Worm (Caenorhabditis elegans): ENCODE data around the gene attf-4.
A peak's percentile ranks its signal among the peaks of the same experiment; 100 is the strongest.

The attf-4 gene

DNA sequence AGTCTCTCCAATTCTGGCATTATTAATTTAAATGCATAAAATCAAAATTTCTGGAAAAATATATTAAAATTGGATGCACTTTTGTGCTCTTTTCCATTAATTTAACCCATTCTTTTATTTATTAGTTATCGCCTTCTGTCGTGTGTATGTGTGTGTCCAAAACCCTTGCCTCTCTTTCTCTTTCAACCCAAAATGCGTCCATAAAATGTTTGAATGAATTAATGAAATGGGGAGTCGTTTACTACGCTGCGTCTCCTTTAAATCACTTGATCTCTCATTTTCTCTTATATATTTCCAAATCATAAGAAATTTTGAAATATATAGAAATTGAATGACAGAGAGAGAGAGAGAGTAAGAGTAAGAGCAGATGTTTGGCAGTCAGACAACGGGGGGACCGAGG lies 2.4 kb upstream of the attf-4 start:
- TF ChIP-seq flt-1 (GFP tag; IDR thresholded peaks at IDR 0.05) (no peak), ztf-23 (GFP tag; IDR thresholded peaks at IDR 0.05) (no peak), klf-2 (GFP tag; conservative IDR thresholded peaks at IDR 0.05) (no peak), T22C8.4 (GFP tag; IDR thresholded peaks at IDR 0.05) (no peak), tab-1 (GFP tag; IDR thresholded peaks at IDR 0.05) (no peak), ztf-29 (GFP tag; IDR thresholded peaks at IDR 0.05) (no peak), ref-1 (GFP tag; conservative IDR thresholded peaks at IDR 0.05) (no peak), med-1 (GFP tag; optimal IDR thresholded peaks at IDR 0.05; ENCODE audit: insufficient read depth) (no peak), cog-1 (tag; optimal IDR thresholded peaks at IDR 0.05) (no peak)

DNA sequence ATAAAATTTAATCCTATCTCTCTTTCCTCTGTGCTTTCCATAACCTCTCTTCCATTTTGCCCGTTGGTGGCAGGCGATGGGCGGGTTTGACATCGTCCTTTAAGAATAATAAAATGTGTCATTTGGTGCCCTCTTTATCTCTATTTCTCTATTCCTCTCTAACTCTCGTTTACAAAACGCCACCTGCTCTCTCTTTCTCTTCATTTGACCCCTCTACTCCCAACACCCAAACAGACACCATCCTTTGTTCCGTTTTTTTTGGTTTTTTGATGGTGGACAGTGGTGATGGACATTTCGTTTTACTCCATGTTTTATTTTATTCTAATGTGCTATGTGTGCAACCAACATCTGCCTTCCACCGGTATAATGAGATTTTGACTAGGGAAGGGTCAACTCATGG lies 1.4 kb upstream of the attf-4 start:
- TF ChIP-seq flt-1 (GFP tag; IDR thresholded peaks at IDR 0.05) (0 out of 2 replicates have a peak, but pooled peaks have one; percentile 35), T22C8.4 (GFP tag; IDR thresholded peaks at IDR 0.05) (no peak)

DNA sequence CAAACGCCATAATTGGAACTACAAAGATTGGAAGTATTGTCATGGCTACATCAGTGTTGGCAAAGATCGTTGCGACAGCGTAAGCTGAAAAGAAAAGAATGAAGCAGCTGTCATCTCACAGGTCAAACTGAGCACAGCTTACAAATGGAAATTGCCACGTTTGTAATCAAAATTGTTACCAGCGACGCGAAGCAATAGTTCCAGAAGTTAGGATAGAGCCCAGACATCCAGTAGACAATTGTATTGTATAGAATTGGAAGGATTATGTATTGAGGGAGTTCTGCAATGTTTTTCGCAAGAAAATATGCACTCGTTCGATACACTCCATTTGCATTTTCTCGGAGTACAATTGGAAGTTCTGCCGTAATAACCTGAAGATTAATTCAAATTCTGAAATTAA lies 4.9 kb downstream of the attf-4 start:
- TF ChIP-seq ztf-23 (GFP tag; IDR thresholded peaks at IDR 0.05): no peak
- no peak for TF ChIP-seq cog-1 (tag; optimal IDR thresholded peaks at IDR 0.05)
- no peak for TF ChIP-seq ztf-29 (GFP tag; IDR thresholded peaks at IDR 0.05)
- TF ChIP-seq T22C8.4 (GFP tag; IDR thresholded peaks at IDR 0.05): no peak
- no peak for TF ChIP-seq ref-1 (GFP tag; conservative IDR thresholded peaks at IDR 0.05)
- no peak for TF ChIP-seq med-1 (GFP tag; optimal IDR thresholded peaks at IDR 0.05; ENCODE audit: insufficient read depth)
- TF ChIP-seq klf-2 (GFP tag; conservative IDR thresholded peaks at IDR 0.05): no peak
- TF ChIP-seq tab-1 (GFP tag; IDR thresholded peaks at IDR 0.05): no peak
- no peak for TF ChIP-seq flt-1 (GFP tag; IDR thresholded peaks at IDR 0.05)

DNA sequence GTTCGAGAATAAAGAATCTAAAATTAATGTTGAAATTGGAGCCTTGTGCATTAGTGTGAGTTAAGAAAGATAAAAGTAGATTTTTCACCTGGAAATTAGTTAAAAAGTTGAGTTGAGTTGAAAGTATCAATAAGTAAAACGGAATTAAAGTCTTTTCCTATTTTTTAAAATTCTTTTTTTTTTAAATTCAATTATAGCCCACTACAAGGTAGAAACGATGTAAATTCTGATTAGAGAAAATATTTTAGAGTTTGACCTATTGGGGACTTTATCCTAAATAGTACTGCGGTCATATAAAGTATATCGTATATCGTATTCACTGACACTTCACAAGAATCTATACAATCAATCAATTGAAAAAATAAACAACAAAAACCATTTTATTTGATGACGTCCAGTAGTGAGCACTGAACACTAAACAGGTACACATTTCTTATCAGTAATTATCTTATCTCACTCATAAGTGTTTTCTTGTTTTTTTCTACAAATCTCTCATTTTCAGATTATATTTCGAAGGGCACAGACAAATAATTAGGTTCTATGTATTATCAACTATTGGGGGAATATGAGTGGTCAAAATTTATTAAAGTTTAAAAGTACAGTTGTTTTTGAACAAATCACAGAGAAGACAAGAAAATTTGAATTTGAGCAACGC lies 7.5 kb downstream of the attf-4 start, which contains the start of gene wht-1:
Gene wht-1 (minus strand): TSS at position 51 of the 655 bp plus-strand sequence.
- TF ChIP-seq tab-1 (GFP tag; IDR thresholded peaks at IDR 0.05) (no peak), ztf-23 (GFP tag; IDR thresholded peaks at IDR 0.05) (no peak)

DNA sequence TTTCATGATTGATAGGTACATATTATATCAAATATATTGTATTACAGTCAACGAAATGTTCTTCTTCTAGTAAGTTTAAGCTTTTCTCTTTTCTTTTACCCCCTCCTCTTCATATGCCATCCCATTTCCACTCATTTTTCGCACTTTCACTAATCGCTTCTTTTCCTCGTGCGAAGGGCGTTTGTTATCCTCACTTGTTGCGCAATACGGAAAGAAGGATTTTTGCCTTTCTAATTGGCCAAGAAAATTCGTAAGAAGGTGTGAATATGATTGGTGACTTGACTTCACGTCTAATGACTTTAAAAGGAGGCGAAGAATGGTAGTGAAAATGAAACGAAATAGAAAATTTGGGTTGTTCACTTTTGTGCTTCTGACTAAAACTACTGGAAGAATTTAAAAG lies 15.3 kb downstream of the attf-4 start:
- TF ChIP-seq tab-1 (GFP tag; IDR thresholded peaks at IDR 0.05): no peak
- no peak for TF ChIP-seq cog-1 (tag; optimal IDR thresholded peaks at IDR 0.05)
- TF ChIP-seq T22C8.4 (GFP tag; IDR thresholded peaks at IDR 0.05): no peak
- no peak for TF ChIP-seq med-1 (GFP tag; optimal IDR thresholded peaks at IDR 0.05; ENCODE audit: insufficient read depth)
- no peak for TF ChIP-seq klf-2 (GFP tag; conservative IDR thresholded peaks at IDR 0.05)
- TF ChIP-seq ref-1 (GFP tag; conservative IDR thresholded peaks at IDR 0.05): no peak
- TF ChIP-seq ztf-29 (GFP tag; IDR thresholded peaks at IDR 0.05): no peak
- no peak for TF ChIP-seq ztf-23 (GFP tag; IDR thresholded peaks at IDR 0.05)
- TF ChIP-seq flt-1 (GFP tag; IDR thresholded peaks at IDR 0.05): no peak

DNA sequence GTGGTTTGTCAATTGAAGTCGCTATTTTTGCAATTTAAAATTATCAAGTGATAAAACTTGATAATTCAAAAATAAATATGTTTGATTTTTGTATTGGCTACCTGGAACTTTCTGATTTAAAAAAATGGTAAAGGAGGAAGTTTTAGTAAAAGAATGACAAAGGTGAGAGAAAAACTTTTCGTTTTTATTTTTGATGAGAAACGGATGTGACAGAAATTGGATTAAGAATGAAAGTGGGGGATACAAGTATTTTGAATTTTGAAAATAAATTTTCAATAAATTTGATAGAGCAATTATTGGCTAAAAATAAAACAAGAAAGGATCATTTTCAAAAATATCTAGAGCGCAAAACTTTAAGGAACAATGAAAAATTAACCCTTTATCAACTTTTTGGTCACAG lies 22.4 kb downstream of the attf-4 start, which contains the start of gene C05D10.4:
Gene C05D10.4 (minus strand): TSS at position 101 of the 400 bp plus-strand sequence.
- TF ChIP-seq flt-1 (GFP tag; IDR thresholded peaks at IDR 0.05): no peak
- no peak for TF ChIP-seq klf-2 (GFP tag; conservative IDR thresholded peaks at IDR 0.05)
- no peak for TF ChIP-seq T22C8.4 (GFP tag; IDR thresholded peaks at IDR 0.05)
- no peak for TF ChIP-seq tab-1 (GFP tag; IDR thresholded peaks at IDR 0.05)
- TF ChIP-seq ref-1 (GFP tag; conservative IDR thresholded peaks at IDR 0.05): no peak
- no peak for TF ChIP-seq cog-1 (tag; optimal IDR thresholded peaks at IDR 0.05)
- no peak for TF ChIP-seq ztf-29 (GFP tag; IDR thresholded peaks at IDR 0.05)
- no peak for TF ChIP-seq ztf-23 (GFP tag; IDR thresholded peaks at IDR 0.05)
- no peak for TF ChIP-seq med-1 (GFP tag; optimal IDR thresholded peaks at IDR 0.05; ENCODE audit: insufficient read depth)

DNA sequence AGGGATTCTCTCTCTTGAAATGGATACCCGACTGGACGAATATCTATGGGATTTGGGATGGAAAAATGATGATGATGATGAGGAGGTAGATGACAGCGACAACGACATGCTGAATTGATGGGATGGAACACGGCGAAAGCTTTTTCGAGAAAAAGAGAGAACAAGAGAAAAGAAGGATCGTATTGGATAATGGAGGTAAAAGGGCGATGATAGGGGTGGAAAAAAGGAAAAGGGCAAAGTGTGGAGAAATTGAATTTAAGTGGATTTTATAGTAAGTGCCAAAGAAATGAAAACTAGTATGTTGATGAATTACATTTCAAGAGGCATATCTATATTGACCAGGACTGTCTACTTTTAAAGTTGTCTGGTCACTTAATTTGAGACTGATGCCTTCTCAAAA lies 25.5 kb downstream of the attf-4 start:
- TF ChIP-seq ref-1 (GFP tag; conservative IDR thresholded peaks at IDR 0.05): no peak
- TF ChIP-seq ztf-23 (GFP tag; IDR thresholded peaks at IDR 0.05): no peak
- no peak for TF ChIP-seq cog-1 (tag; optimal IDR thresholded peaks at IDR 0.05)
- TF ChIP-seq flt-1 (GFP tag; IDR thresholded peaks at IDR 0.05): no peak
- no peak for TF ChIP-seq klf-2 (GFP tag; conservative IDR thresholded peaks at IDR 0.05)
- no peak for TF ChIP-seq ztf-29 (GFP tag; IDR thresholded peaks at IDR 0.05)
- no peak for TF ChIP-seq tab-1 (GFP tag; IDR thresholded peaks at IDR 0.05)
- no peak for TF ChIP-seq med-1 (GFP tag; optimal IDR thresholded peaks at IDR 0.05; ENCODE audit: insufficient read depth)
- TF ChIP-seq T22C8.4 (GFP tag; IDR thresholded peaks at IDR 0.05): no peak

DNA sequence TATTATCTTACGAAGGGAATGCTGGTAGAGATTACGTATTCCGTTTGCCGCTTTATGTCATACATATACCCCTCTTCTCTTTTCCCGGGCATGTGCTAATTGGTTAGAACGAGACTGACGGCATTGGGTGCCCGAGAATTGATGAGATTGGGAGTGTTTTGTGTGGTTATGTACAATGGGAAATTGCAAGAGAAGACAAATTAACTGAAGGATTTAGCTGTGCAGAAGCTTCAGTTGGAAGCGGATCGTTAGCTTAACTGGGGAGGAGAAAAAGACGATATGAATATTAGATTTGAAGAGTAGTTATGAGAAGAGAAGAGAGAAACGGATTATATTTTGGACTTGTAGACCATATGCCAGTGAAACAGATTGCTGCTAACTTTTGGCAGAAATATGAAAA lies 29.8 kb downstream of the attf-4 start:
- TF ChIP-seq flt-1 (GFP tag; IDR thresholded peaks at IDR 0.05) (no peak), T22C8.4 (GFP tag; IDR thresholded peaks at IDR 0.05) (no peak), tab-1 (GFP tag; IDR thresholded peaks at IDR 0.05) (no peak), ztf-29 (GFP tag; IDR thresholded peaks at IDR 0.05) (no peak), ztf-23 (GFP tag; IDR thresholded peaks at IDR 0.05) (no peak), klf-2 (GFP tag; conservative IDR thresholded peaks at IDR 0.05) (no peak), med-1 (GFP tag; optimal IDR thresholded peaks at IDR 0.05; ENCODE audit: insufficient read depth) (no peak), cog-1 (tag; optimal IDR thresholded peaks at IDR 0.05) (no peak), ref-1 (GFP tag; conservative IDR thresholded peaks at IDR 0.05) (no peak)

DNA sequence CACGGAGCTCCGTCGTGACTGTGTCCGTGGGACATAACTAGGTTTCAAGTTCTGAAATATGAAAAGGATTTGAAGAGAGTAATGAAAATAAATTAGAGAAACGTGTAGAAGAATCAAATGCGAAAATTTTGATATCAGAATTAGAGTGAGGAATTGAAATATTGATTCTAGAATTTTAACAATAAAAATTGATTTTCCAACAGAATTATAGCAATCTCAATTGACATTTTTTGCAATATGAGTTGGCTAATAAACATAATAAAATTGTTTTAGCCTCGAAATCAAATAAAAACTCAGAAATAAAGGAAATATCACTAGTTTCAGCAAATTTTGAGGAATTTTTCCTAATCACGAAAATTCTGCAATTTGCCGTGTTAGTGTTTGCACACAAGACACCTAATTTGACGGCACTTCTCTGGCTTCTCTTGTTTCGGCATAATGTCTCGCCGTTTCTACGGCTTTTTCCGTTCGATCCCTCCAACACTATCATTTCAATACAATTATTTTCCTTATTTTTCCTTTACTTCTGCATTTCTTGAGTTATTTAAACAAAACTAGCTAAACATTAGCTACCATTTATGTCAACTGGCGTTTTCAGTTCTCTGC lies 36.0 kb downstream of the attf-4 start, which contains the start of gene nmt-1:
Gene nmt-1 (minus strand): TSS at position 51 of the 606 bp plus-strand sequence.
- TF ChIP-seq ztf-29 (GFP tag; IDR thresholded peaks at IDR 0.05) (no peak), cog-1 (tag; optimal IDR thresholded peaks at IDR 0.05) (no peak)

DNA sequence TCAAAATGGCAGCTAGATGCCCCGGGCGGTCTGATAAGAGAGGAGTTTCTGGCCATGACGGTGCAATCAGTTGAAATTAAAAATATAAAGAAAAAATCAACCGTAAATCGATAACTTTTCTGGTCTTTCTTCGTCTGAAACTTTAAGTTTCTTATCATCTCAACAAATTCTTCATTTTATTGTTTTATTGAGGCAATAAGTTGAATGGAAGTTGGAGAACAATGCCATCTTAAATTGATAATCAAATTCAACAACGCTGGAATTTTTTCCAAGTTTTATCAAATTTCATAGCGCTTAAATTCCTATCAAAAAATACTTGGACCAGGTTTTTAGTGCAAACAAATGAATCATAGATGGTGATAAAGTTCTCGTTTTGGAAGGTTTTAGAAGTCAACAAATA lies 36.6 kb downstream of the attf-4 start:
- TF ChIP-seq klf-2 (GFP tag; conservative IDR thresholded peaks at IDR 0.05) (no peak), cog-1 (tag; optimal IDR thresholded peaks at IDR 0.05) (no peak), T22C8.4 (GFP tag; IDR thresholded peaks at IDR 0.05) (no peak), ztf-23 (GFP tag; IDR thresholded peaks at IDR 0.05) (no peak), med-1 (GFP tag; optimal IDR thresholded peaks at IDR 0.05; ENCODE audit: insufficient read depth) (no peak), ztf-29 (GFP tag; IDR thresholded peaks at IDR 0.05) (no peak), flt-1 (GFP tag; IDR thresholded peaks at IDR 0.05) (no peak), tab-1 (GFP tag; IDR thresholded peaks at IDR 0.05) (no peak), ref-1 (GFP tag; conservative IDR thresholded peaks at IDR 0.05) (no peak)
